Worm (Caenorhabditis elegans) whole organism, L4 larva: Measurements from ENCODE around the gene knl-3.
A peak's percentile ranks its signal among the peaks of the same experiment; 100 is the strongest.

ENCODE experiments used
- ZK337.2 ChIP-seq: fragments of 200-800 bp; sonication (Bioruptor generic); IDR thresholded peaks from 2 replicates; pipeline ENCODE4 v1.3.6; 2022; ENCODE audit warnings: missing genetic modification reagents, missing genetic modification characterization, missing compliant biosample characterization
- pha-4 ChIP-seq, 2 experiments: fragments of 150-350 bp in 1 of 2; fragments of 200-800 bp in 1 of 2; sonication (Bioruptor generic) in 1 of 2; IDR thresholded peaks in 1 of 2; optimal IDR thresholded peaks in 1 of 2; 2 replicates each; pipeline versions ENCODE4 v1.3.6 to Lab custom; 2014 to 2022; ENCODE audit warnings: missing genetic modification characterization in 2 of 2, missing genetic modification reagents in 2 of 2, missing biosample characterization in 1 of 2, missing compliant biosample characterization in 1 of 2
- skn-1 ChIP-seq: fragments of 150-350 bp; optimal IDR thresholded peaks from 2 replicates; lab custom pipeline; 2014; ENCODE audit warnings: missing biosample characterization, missing genetic modification characterization
- unc-62 ChIP-seq, 3 experiments: fragments of 150-350 bp in 1 of 3; sonication (generic microtip); optimal IDR thresholded peaks in 2 of 3; peaks in 1 of 3; 1 replicate in 1 of 3; 2 replicates in 2 of 3; lab custom pipeline; 2014 to 2017; ENCODE audit warnings: missing biosample characterization in 3 of 3, missing genetic modification characterization in 3 of 3, missing genetic modification reagents in 3 of 3, missing genotype in 1 of 3

- TF ChIP-seq ZK337.2 (GFP tag; lab: Robert Waterston, UW) (no peak), unc-62 (GFP tag; optimal IDR thresholded peaks at IDR 0.05 in 1 of 2; lab: Kevin White, UChicago) (peak in 1 of 2 experiments; percentile 8), unc-62 (tag; optimal IDR thresholded peaks at IDR 0.05; lab: Kevin White, UChicago) (no peak), pha-4 (GFP tag; IDR thresholded peaks at IDR 0.05; lab: Robert Waterston, UW) (no peak), pha-4 (tag; optimal IDR thresholded peaks at IDR 0.05; lab: Kevin White, UChicago) (no peak), skn-1 (tag; lab: Kevin White, UChicago) (no peak)
These were observed 20.4 kb upstream of the knl-3 start for ce11 chrV:1848590-1848989.
